Fruit fly (Drosophila melanogaster) whole organism, larva: Measurements from ENCODE around the gene CG3355.

Experiments used
- noc ChIP-seq: fragments of 200-800 bp; sonication (Bioruptor generic); optimal IDR thresholded peaks from 3 replicates; lab custom pipeline; 2019; ENCODE audit warnings: missing biosample characterization, mild to moderate bottlenecking, missing genetic modification characterization, moderate library complexity

Gene CG3355

DNA sequence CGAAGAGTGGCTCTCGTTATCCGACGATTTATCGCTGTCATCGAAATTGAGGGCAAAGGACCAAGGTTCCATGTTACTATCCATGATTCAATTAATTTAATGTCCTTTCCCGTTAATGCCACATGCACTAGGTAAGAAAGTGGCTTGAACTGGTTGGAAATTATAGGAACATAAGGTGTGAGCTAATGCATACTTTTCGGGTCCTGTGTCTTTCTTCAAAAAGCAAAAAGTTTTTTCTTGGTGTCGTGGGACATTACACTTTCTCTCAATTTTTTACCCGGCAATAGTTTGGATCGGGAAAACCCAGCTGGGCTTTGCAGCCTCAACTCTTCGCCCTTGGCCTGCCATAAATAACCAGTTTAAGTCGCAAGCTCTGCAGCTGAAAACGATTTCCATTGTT lies 50.2 kb downstream of the CG3355 start, which contains the start of gene Taf12L:
TSS of gene Taf12L (minus strand) at position 101 of the 400 bp plus-strand sequence.
- no peak for TF ChIP-seq noc (tag; lab: Kevin White, UChicago)
